Fruit fly (Drosophila melanogaster) whole organism, pupa: ENCODE data around the gene CG8578.

Experiments used
- CG14655 ChIP-seq: fragments of 200-800 bp; sonication (Bioruptor generic); optimal IDR thresholded peaks from 3 replicates; lab custom pipeline; 2017; ENCODE audit warnings: mild to moderate bottlenecking, missing biosample characterization, missing genetic modification reagents, missing genetic modification characterization
- CG15710 ChIP-seq: fragments of 200-800 bp; sonication (Bioruptor generic); optimal IDR thresholded peaks from 2 replicates; lab custom pipeline; 2018; ENCODE audit warnings: missing biosample characterization, mild to moderate bottlenecking, missing genetic modification characterization, moderate library complexity
- CG17806 ChIP-seq: fragments of 200-800 bp; sonication (Bioruptor generic); optimal IDR thresholded peaks from 2 replicates; lab custom pipeline; 2018; ENCODE audit warnings: missing biosample characterization, mild to moderate bottlenecking, missing genetic modification characterization, moderate library complexity
- CG4496 ChIP-seq: fragments of 200-800 bp; sonication (Bioruptor generic); IDR thresholded peaks from 3 replicates; pipeline ENCODE4 v1.3.6; 2022; ENCODE audit warnings: missing biosample characterization, missing genetic modification characterization
- CG8159 ChIP-seq: fragments of 200-800 bp; sonication (Bioruptor generic); optimal IDR thresholded peaks from 3 replicates; lab custom pipeline; 2018; ENCODE audit warnings: missing biosample characterization, mild to moderate bottlenecking, missing genetic modification characterization, moderate library complexity
- CG8301 ChIP-seq: fragments of 200-800 bp; sonication (Bioruptor generic); optimal IDR thresholded peaks from 2 replicates; lab custom pipeline; 2018; ENCODE audit warnings: missing biosample characterization, mild to moderate bottlenecking, missing genetic modification characterization
- CG9948 ChIP-seq: fragments of 200-800 bp; sonication (Bioruptor generic); optimal IDR thresholded peaks from 2 replicates; lab custom pipeline; 2018; ENCODE audit warnings: missing biosample characterization, mild to moderate bottlenecking, missing genetic modification characterization, moderate library complexity
- D1 ChIP-seq: fragments of 200-800 bp; sonication (Bioruptor generic); optimal IDR thresholded peaks from 2 replicates; lab custom pipeline; 2018; ENCODE audit warnings: missing biosample characterization, mild to moderate bottlenecking, missing genetic modification characterization, moderate library complexity
- EcR ChIP-seq: fragments of 200-800 bp; sonication (Bioruptor generic); optimal IDR thresholded peaks from 3 replicates; lab custom pipeline; 2019; ENCODE audit warnings: missing biosample characterization, missing genetic modification characterization, mild to moderate bottlenecking, moderate library complexity, missing genetic modification reagents
- Ets98B ChIP-seq: fragments of 200-800 bp; sonication (Bioruptor generic); IDR thresholded peaks from 2 replicates; pipeline ENCODE4 v1.3.6; 2022; ENCODE audit warnings: missing biosample characterization, missing genetic modification characterization
- Pif1A ChIP-seq: fragments of 200-800 bp; sonication (Bioruptor generic); optimal IDR thresholded peaks from 3 replicates; lab custom pipeline; 2016; ENCODE audit warnings: missing biosample characterization, missing genetic modification characterization
- Snoo ChIP-seq: fragments of 200-800 bp; sonication (Bioruptor generic); optimal IDR thresholded peaks from 3 replicates; lab custom pipeline; 2017; ENCODE audit warnings: missing biosample characterization, mild to moderate bottlenecking, missing genetic modification characterization, inconsistent platforms
- fd96Ca ChIP-seq: fragments of 200-800 bp; sonication (Bioruptor generic); IDR thresholded peaks from 3 replicates; pipeline ENCODE4 v1.3.6; 2022; ENCODE audit warnings: missing biosample characterization, missing genetic modification characterization

DNA sequence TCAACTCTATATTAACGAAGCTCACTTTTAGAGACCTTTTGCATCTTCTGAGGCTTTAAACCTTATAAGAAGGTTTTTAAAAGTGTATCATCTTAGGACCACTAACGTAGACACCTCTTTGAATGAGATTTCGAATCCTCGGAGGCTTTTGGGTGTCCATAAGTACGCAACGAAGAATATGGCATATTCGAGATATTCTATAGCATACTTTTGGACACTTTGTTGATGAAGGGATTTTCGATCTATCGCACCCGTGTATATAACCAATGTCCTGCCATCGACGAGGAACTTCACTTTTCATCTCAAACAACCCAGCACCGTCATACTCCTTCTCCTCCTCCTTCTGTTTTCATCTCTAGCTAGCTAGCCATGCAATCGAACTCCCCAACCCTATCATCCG lies 21.9 kb upstream of the CG8578 start:
- TF ChIP-seq EcR (GFP tag; lab: Kevin White, UChicago) (no peak), CG14655 (GFP tag; lab: Kevin White, UChicago) (no peak), CG8301 (no peak), Pif1A (GFP tag; lab: Kevin White, UChicago) (no peak), CG4496 (GFP tag; lab: Robert Waterston, UW) (no peak), Snoo (tag; lab: Kevin White, UChicago) (no peak), fd96Ca (GFP tag; lab: Robert Waterston, UW) (no peak), CG8159 (tag; lab: Kevin White, UChicago) (no peak), Ets98B (GFP tag; lab: Robert Waterston, UW) (no peak), D1 (tag; lab: Kevin White, UChicago) (no peak), CG9948 (tag; lab: Kevin White, UChicago) (no peak), CG17806 (tag; lab: Kevin White, UChicago) (no peak), CG15710 (tag; lab: Kevin White, UChicago) (no peak)
